Worm (Caenorhabditis elegans) whole organism, early embryonic: ENCODE data around the gene akt-2.

Experiments
- B0310.2 ChIP-seq: sonication (generic microtip); optimal IDR thresholded peaks from 2 replicates; lab custom pipeline; 2016; ENCODE audit warnings: mild to moderate bottlenecking, missing genetic modification characterization, missing compliant biosample characterization
- F13C5.2 ChIP-seq: sonication (generic microtip); optimal IDR thresholded peaks from 2 replicates; lab custom pipeline; 2017; ENCODE audit warnings: mild to moderate bottlenecking, missing genetic modification characterization, inconsistent platforms, missing compliant biosample characterization
- aly-1 ChIP-seq: sonication (generic microtip); optimal IDR thresholded peaks from 2 replicates; lab custom pipeline; 2016; ENCODE audit warnings: missing genetic modification characterization, missing compliant biosample characterization
- ama-1 ChIP-seq: fragments of 150-350 bp; optimal IDR thresholded peaks from 2 replicates; lab custom pipeline; 2014
- ceh-13 ChIP-seq: fragments of 200-800 bp; sonication (Bioruptor generic); optimal IDR thresholded peaks from 2 replicates; lab custom pipeline; 2018; ENCODE audit warnings: mild to moderate bottlenecking, missing genetic modification characterization, missing compliant biosample characterization
- ceh-36 ChIP-seq: sonication (generic microtip); optimal IDR thresholded peaks from 2 replicates; lab custom pipeline; 2016; ENCODE audit warnings: missing genetic modification characterization, inconsistent platforms, missing compliant biosample characterization
- ets-7 ChIP-seq: sonication (generic microtip); optimal IDR thresholded peaks from 2 replicates; lab custom pipeline; 2016; ENCODE audit warnings: missing genotype, missing genetic modification characterization, missing compliant biosample characterization
- flt-1 ChIP-seq: fragments of 200-800 bp; sonication (Bioruptor generic); IDR thresholded peaks from 2 replicates; pipeline ENCODE4 v1.3.6; 2022; ENCODE audit warnings: missing genetic modification characterization, missing compliant biosample characterization
- hmbx-1 ChIP-seq: sonication (generic microtip); optimal IDR thresholded peaks from 2 replicates; lab custom pipeline; 2016; ENCODE audit warnings: mild to moderate bottlenecking, missing genetic modification characterization, missing compliant biosample characterization
- hmg-4 ChIP-seq: fragments of 200-800 bp; sonication (Bioruptor generic); optimal IDR thresholded peaks from 2 replicates; lab custom pipeline; 2018; ENCODE audit warnings: mild to moderate bottlenecking, missing genetic modification characterization, missing compliant biosample characterization
- hnd-1 ChIP-seq: sonication (generic microtip); optimal IDR thresholded peaks from 2 replicates; lab custom pipeline; 2016; ENCODE audit warnings: missing genetic modification characterization, missing compliant biosample characterization
- pes-1 ChIP-seq: fragments of 200-800 bp; sonication (Bioruptor generic); IDR thresholded peaks from 2 replicates; pipeline ENCODE4 v1.3.6; 2022; ENCODE audit warnings: missing genetic modification reagents, missing genetic modification characterization, missing compliant biosample characterization
- scrt-1 ChIP-seq: fragments of 200-800 bp; sonication (Bioruptor generic); IDR thresholded peaks from 2 replicates; pipeline ENCODE4 v1.3.6; 2022; ENCODE audit warnings: missing genetic modification characterization, missing compliant biosample characterization
- sea-1 ChIP-seq: fragments of 200-800 bp; sonication (Bioruptor generic); conservative IDR thresholded peaks from 2 replicates; pipeline ENCODE4 v1.3.6; 2022; ENCODE audit warnings: missing genetic modification characterization, missing compliant biosample characterization
- tbx-11 ChIP-seq: fragments of 200-800 bp; sonication (Bioruptor generic); IDR thresholded peaks from 2 replicates; pipeline ENCODE4 v1.3.6; 2022; ENCODE audit warnings: missing genetic modification characterization, missing compliant biosample characterization
- tbx-37 ChIP-seq: fragments of 200-800 bp; sonication (Bioruptor generic); conservative IDR thresholded peaks from 2 replicates; pipeline ENCODE4 v1.3.6; 2022; ENCODE audit warnings: missing genetic modification reagents, missing genetic modification characterization, missing compliant biosample characterization
- tra-4 ChIP-seq: sonication (generic microtip); optimal IDR thresholded peaks from 2 replicates; lab custom pipeline; 2017; ENCODE audit warnings: missing genetic modification characterization, missing compliant biosample characterization

The akt-2 gene

ce11 chrX:14164234-14164633 is 16.7 kb downstream of the akt-2 start, which contains the start of gene vha-20:
TSS of gene vha-20 (minus strand) at chrX:14164506.
- TF ChIP-seq tbx-11 (GFP tag; lab: Robert Waterston, UW) (no peak), flt-1 (GFP tag; lab: Robert Waterston, UW) (no peak), pes-1 (no peak), tra-4 (tag; lab: Kevin White, UChicago) (no peak), ceh-13 (GFP tag; lab: Kevin White, UChicago) (no peak), F13C5.2 (no peak), sea-1 (GFP tag; lab: Robert Waterston, UW) (no peak), tbx-37 (no peak), B0310.2 (tag; lab: Kevin White, UChicago) (no peak), hnd-1 (tag; lab: Kevin White, UChicago) (no peak)

ce11 chrX:14165156-14165555 is 17.7 kb downstream of the akt-2 start:
- peak; percentile 3 for TF ChIP-seq hmg-4
- no peak for TF ChIP-seq aly-1
- no peak for TF ChIP-seq ceh-36 (tag; lab: Kevin White, UChicago)
- no peak for TF ChIP-seq ets-7 (tag; lab: Kevin White, UChicago)
- no peak for TF ChIP-seq flt-1 (GFP tag; lab: Robert Waterston, UW)
- no peak for TF ChIP-seq B0310.2 (tag; lab: Kevin White, UChicago)

ce11 chrX:14169569-14170031 is 22.1 kb downstream of the akt-2 start, which contains the start of gene sym-4:
TSS of gene sym-4 (minus strand) at chrX:14169619.
- TF ChIP-seq tra-4 (tag; lab: Kevin White, UChicago) (no peak), hmg-4 (no peak), ceh-36 (tag; lab: Kevin White, UChicago) (no peak), tbx-11 (GFP tag; lab: Robert Waterston, UW) (no peak), F13C5.2 (peak; percentile 76), ets-7 (tag; lab: Kevin White, UChicago) (no peak)

- TF ChIP-seq flt-1 (GFP tag; lab: Robert Waterston, UW), result 0 out of 2 replicates have a peak, but pooled peaks have one; percentile 31
- TF ChIP-seq B0310.2 (tag; lab: Kevin White, UChicago), result no peak
- TF ChIP-seq F13C5.2, result peak; percentile 20
Observed at ce11 chrX:14173850-14174249, 26.4 kb downstream of the akt-2 start, which contains the start of gene idhb-1. TSS of gene idhb-1 (minus strand) at chrX:14174063.

ce11 chrX:14175740-14176139 is 28.2 kb downstream of the akt-2 start, which contains the start of gene C37E2.2:
TSS of gene C37E2.2 (plus strand) at chrX:14176040.
- no peak for TF ChIP-seq sea-1 (GFP tag; lab: Robert Waterston, UW)

- no peak for TF ChIP-seq tbx-37
- no peak for TF ChIP-seq hnd-1 (tag; lab: Kevin White, UChicago)
- no peak for TF ChIP-seq F13C5.2
- no peak for TF ChIP-seq ama-1 (lab: Kevin White, UChicago)
- no peak for TF ChIP-seq ets-7 (tag; lab: Kevin White, UChicago)
- no peak for TF ChIP-seq scrt-1 (GFP tag; lab: Robert Waterston, UW)
- no peak for TF ChIP-seq ceh-13 (GFP tag; lab: Kevin White, UChicago)
- TF ChIP-seq aly-1, result no peak
- TF ChIP-seq hmbx-1 (tag; lab: Kevin White, UChicago), result no peak
- no peak for TF ChIP-seq tbx-11 (GFP tag; lab: Robert Waterston, UW)
Observed at ce11 chrX:14178688-14179087, 31.2 kb downstream of the akt-2 start, which contains the start of gene C37E2.10. TSS of gene C37E2.10 (plus strand) at chrX:14178988.

ce11 chrX:14179488-14179887 is 32.0 kb downstream of the akt-2 start:
- no peak for TF ChIP-seq tbx-11 (GFP tag; lab: Robert Waterston, UW)
- TF ChIP-seq flt-1 (GFP tag; lab: Robert Waterston, UW), result no peak
- TF ChIP-seq tbx-37, result no peak
- no peak for TF ChIP-seq ets-7 (tag; lab: Kevin White, UChicago)
- TF ChIP-seq sea-1 (GFP tag; lab: Robert Waterston, UW), result no peak
- no peak for TF ChIP-seq pes-1
- TF ChIP-seq hmbx-1 (tag; lab: Kevin White, UChicago), result no peak
- no peak for TF ChIP-seq ceh-13 (GFP tag; lab: Kevin White, UChicago)
- no peak for TF ChIP-seq aly-1
- no peak for TF ChIP-seq tra-4 (tag; lab: Kevin White, UChicago)
- no peak for TF ChIP-seq hnd-1 (tag; lab: Kevin White, UChicago)

ce11 chrX:14180151-14180550 is 32.7 kb downstream of the akt-2 start, which contains the start of gene C37E2.3:
TSS of gene C37E2.3 (plus strand) at chrX:14180451.
- TF ChIP-seq pes-1, result no peak
- no peak for TF ChIP-seq ceh-36 (tag; lab: Kevin White, UChicago)
- TF ChIP-seq tra-4 (tag; lab: Kevin White, UChicago), result no peak
- TF ChIP-seq tbx-11 (GFP tag; lab: Robert Waterston, UW), result no peak

ce11 chrX:14182514-14182913 is 35.0 kb downstream of the akt-2 start:
- TF ChIP-seq F13C5.2 (no peak), sea-1 (GFP tag; lab: Robert Waterston, UW) (no peak), tbx-37 (no peak), scrt-1 (GFP tag; lab: Robert Waterston, UW) (no peak), aly-1 (no peak), ets-7 (tag; lab: Kevin White, UChicago) (no peak), tbx-11 (GFP tag; lab: Robert Waterston, UW) (no peak), ceh-36 (tag; lab: Kevin White, UChicago) (no peak), B0310.2 (tag; lab: Kevin White, UChicago) (no peak), tra-4 (tag; lab: Kevin White, UChicago) (no peak), hmg-4 (no peak), flt-1 (GFP tag; lab: Robert Waterston, UW) (no peak), hnd-1 (tag; lab: Kevin White, UChicago) (no peak), ama-1 (lab: Kevin White, UChicago) (no peak), ceh-13 (GFP tag; lab: Kevin White, UChicago) (no peak), pes-1 (no peak)
